Worm (Caenorhabditis elegans): ENCODE results near the gene C47E8.9.

ce11 chrV:14625662-14626061, 37.4 kb upstream of the C47E8.9 start:
- TF ChIP-seq W03F9.2 (tag; optimal IDR thresholded peaks at IDR 0.05) (no peak), dao-5 (tag; optimal IDR thresholded peaks at IDR 0.05) (no peak)
